Fruit fly (Drosophila melanogaster) whole organism, adult: ENCODE measurements around the gene lute.

Experiments used
- CG11617 ChIP-seq: fragments of 200-800 bp; sonication (Bioruptor generic); optimal IDR thresholded peaks from 2 replicates; lab custom pipeline; 2017; ENCODE audit warnings: mild to moderate bottlenecking, missing biosample characterization, missing genetic modification reagents, missing genetic modification characterization
- CG33017 ChIP-seq: fragments of 200-800 bp; sonication (Bioruptor generic); optimal IDR thresholded peaks from 2 replicates; lab custom pipeline; 2018; ENCODE audit warnings: missing biosample characterization, mild to moderate bottlenecking, missing genetic modification characterization, moderate library complexity
- CG5204 ChIP-seq: fragments of 200-800 bp; sonication (Bioruptor generic); optimal IDR thresholded peaks from 2 replicates; lab custom pipeline; 2016; ENCODE audit warnings: missing biosample characterization, missing genetic modification characterization
- Crg-1 ChIP-seq: fragments of 200-800 bp; sonication (Bioruptor generic); optimal IDR thresholded peaks from 2 replicates; lab custom pipeline; 2016; ENCODE audit warnings: missing biosample characterization, missing genetic modification characterization
- Hr96 ChIP-seq: fragments of 200-800 bp; sonication (Bioruptor generic); optimal IDR thresholded peaks from 2 replicates; lab custom pipeline; 2016; ENCODE audit warnings: missing biosample characterization, missing genetic modification characterization
- Mnt ChIP-seq: fragments of 200-800 bp; sonication (Bioruptor generic); optimal IDR thresholded peaks from 2 replicates; lab custom pipeline; 2016; ENCODE audit warnings: missing biosample characterization, mild to moderate bottlenecking, missing genetic modification characterization
- bab1 ChIP-seq: fragments of 200-800 bp; sonication (Bioruptor generic); optimal IDR thresholded peaks from 3 replicates; lab custom pipeline; 2019; ENCODE audit warnings: missing biosample characterization, mild to moderate bottlenecking, missing genetic modification characterization, moderate library complexity
- cnc ChIP-seq, 2 experiments: fragments of >200 bp; optimal IDR thresholded peaks; 2 replicates each; lab custom pipeline; 2017
- kay ChIP-seq: fragments of 200-800 bp; sonication (Bioruptor generic); peaks from one replicate; lab custom pipeline; 2016; ENCODE audit warnings: missing biosample characterization, missing genetic modification characterization, borderline replicate concordance
- ovo ChIP-seq: fragments of 200-800 bp; sonication (Bioruptor generic); optimal IDR thresholded peaks from 2 replicates; lab custom pipeline; 2016; ENCODE audit warnings: missing biosample characterization, missing genetic modification characterization
- pad ChIP-seq: fragments of 200-800 bp; sonication (Bioruptor generic); optimal IDR thresholded peaks from 3 replicates; lab custom pipeline; 2017; ENCODE audit warnings: missing biosample characterization, missing genetic modification characterization, mild to moderate bottlenecking, moderate library complexity, missing genetic modification reagents
- toe ChIP-seq: fragments of 200-800 bp; sonication (Bioruptor generic); optimal IDR thresholded peaks from 2 replicates; lab custom pipeline; 2016; ENCODE audit warnings: missing biosample characterization, missing genetic modification characterization

DNA sequence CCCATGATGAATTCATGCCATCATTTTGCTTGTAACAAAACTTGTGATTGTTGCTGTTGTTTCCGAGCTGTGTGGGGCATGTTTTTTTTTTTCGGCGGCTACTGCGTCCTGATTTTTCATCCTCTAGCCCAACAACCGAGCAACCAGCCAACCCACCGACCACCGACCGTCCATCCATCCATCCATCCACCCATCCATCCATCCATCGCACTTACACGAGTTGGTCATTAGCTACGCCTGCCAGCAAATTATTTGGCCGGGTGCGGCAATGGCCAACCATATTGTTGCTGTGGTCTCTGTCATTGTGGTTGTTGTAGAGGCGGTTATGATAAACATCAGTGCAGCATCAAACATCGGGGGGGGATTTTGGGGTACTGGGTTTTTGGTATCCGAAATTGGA lies 20.4 kb upstream of the lute start:
- TF ChIP-seq pad (GFP tag; lab: Kevin White, UChicago) (no peak), Mnt (GFP tag; lab: Kevin White, UChicago) (no peak), CG11617 (GFP tag; lab: Kevin White, UChicago) (no peak), CG33017 (tag; lab: Kevin White, UChicago) (no peak), kay (GFP tag; lab: Kevin White, UChicago) (no peak), Crg-1 (no peak), toe (no peak), cnc (optimal IDR thresholded peaks at IDR 0.05; lab: Kevin White, UChicago) (no peak), bab1 (GFP tag; lab: Kevin White, UChicago) (no peak), Hr96 (no peak), ovo (GFP tag; lab: Kevin White, UChicago) (no peak), CG5204 (GFP tag; lab: Kevin White, UChicago) (no peak)
